Fruit fly (Drosophila melanogaster) whole organism, embryonic: ENCODE measurements around the gene CG33203.

Experiments
- B-H2 ChIP-seq: fragments of 200-800 bp; sonication (Bioruptor generic); optimal IDR thresholded peaks from 2 replicates; lab custom pipeline; 2018; ENCODE audit warnings: missing biosample characterization, mild to moderate bottlenecking, missing genetic modification characterization
- BEAF-32 ChIP-seq: fragments of 200-800 bp; sonication (Bioruptor generic); optimal IDR thresholded peaks from 3 replicates; lab custom pipeline; 2017; ENCODE audit warnings: missing biosample characterization, missing genetic modification characterization, mild to moderate bottlenecking, moderate library complexity, missing genetic modification reagents
- CG10565 ChIP-seq: fragments of 200-800 bp; sonication (Bioruptor generic); optimal IDR thresholded peaks from 3 replicates; lab custom pipeline; 2016; ENCODE audit warnings: missing biosample characterization, mild to moderate bottlenecking, missing genetic modification characterization
- CG11456 ChIP-seq: fragments of 200-800 bp; sonication (Bioruptor generic); IDR thresholded peaks from 3 replicates; pipeline ENCODE4 v1.3.6; 2022; ENCODE audit warnings: missing biosample characterization, missing genetic modification characterization
- CG15601 ChIP-seq: fragments of 200-800 bp; sonication (Bioruptor generic); optimal IDR thresholded peaks from 3 replicates; lab custom pipeline; 2019; ENCODE audit warnings: missing biosample characterization, mild to moderate bottlenecking, missing genetic modification characterization, moderate library complexity
- CG16815 ChIP-seq: fragments of 200-800 bp; sonication (Bioruptor generic); optimal IDR thresholded peaks from 3 replicates; lab custom pipeline; 2017; ENCODE audit warnings: missing biosample characterization, mild to moderate bottlenecking, missing genetic modification characterization
- CG30403 ChIP-seq: fragments of 200-800 bp; sonication (Bioruptor generic); optimal IDR thresholded peaks from 3 replicates; lab custom pipeline; 2016; ENCODE audit warnings: missing biosample characterization, missing genetic modification characterization
- CG4360 ChIP-seq: fragments of 200-800 bp; sonication (Bioruptor generic); IDR thresholded peaks from 2 replicates; pipeline ENCODE4 v1.3.6; 2022; ENCODE audit warnings: missing biosample characterization, missing genetic modification characterization
- CG6654 ChIP-seq: fragments of 200-800 bp; sonication (Bioruptor generic); optimal IDR thresholded peaks from 2 replicates; lab custom pipeline; 2017; ENCODE audit warnings: missing biosample characterization, mild to moderate bottlenecking, missing genetic modification characterization
- CG7839 ChIP-seq: fragments of 200-800 bp; sonication (Bioruptor generic); optimal IDR thresholded peaks from 3 replicates; lab custom pipeline; 2018; ENCODE audit warnings: missing biosample characterization, mild to moderate bottlenecking, missing genetic modification characterization, moderate library complexity
- CG8290 ChIP-seq, 3 experiments: fragments of 200-800 bp; sonication (Bioruptor generic); optimal IDR thresholded peaks; 2 replicates each; lab custom pipeline; 2016 to 2019; ENCODE audit warnings: missing biosample characterization in 3 of 3, missing genetic modification characterization in 3 of 3, mild to moderate bottlenecking in 2 of 3, moderate library complexity in 1 of 3
- CHES-1-like ChIP-seq: fragments of 200-800 bp; sonication (Bioruptor generic); optimal IDR thresholded peaks from 2 replicates; lab custom pipeline; 2016; ENCODE audit warnings: missing biosample characterization, missing genetic modification characterization
- D19B ChIP-seq: fragments of 200-800 bp; sonication (Bioruptor generic); optimal IDR thresholded peaks from 2 replicates; lab custom pipeline; 2017; ENCODE audit warnings: missing biosample characterization, mild to moderate bottlenecking, missing genetic modification characterization
- Dip2 ChIP-seq: fragments of 200-800 bp; sonication (Bioruptor generic); IDR thresholded peaks from 2 replicates; pipeline ENCODE4 v1.3.6; 2022; ENCODE audit warnings: missing biosample characterization, missing genetic modification characterization
- Dip3 ChIP-seq: fragments of 200-800 bp; sonication (Bioruptor generic); optimal IDR thresholded peaks from 3 replicates; lab custom pipeline; 2016; ENCODE audit warnings: missing biosample characterization, missing genetic modification characterization
- E2f1 ChIP-seq: fragments of 200-800 bp; sonication (Bioruptor generic); IDR thresholded peaks from 2 replicates; pipeline ENCODE4 v1.3.6; 2022; ENCODE audit warnings: missing biosample characterization, missing genetic modification characterization
- Hey ChIP-seq: fragments of 200-800 bp; sonication (Bioruptor generic); optimal IDR thresholded peaks from 3 replicates; lab custom pipeline; 2018; ENCODE audit warnings: missing biosample characterization, mild to moderate bottlenecking, missing genetic modification characterization
- MESR4 ChIP-seq: fragments of 200-800 bp; sonication (Bioruptor generic); optimal IDR thresholded peaks from 2 replicates; lab custom pipeline; 2018; ENCODE audit warnings: missing biosample characterization, mild to moderate bottlenecking, missing genetic modification characterization, moderate library complexity
- Opbp ChIP-seq: fragments of 200-800 bp; sonication (Bioruptor generic); IDR thresholded peaks from 3 replicates; pipeline ENCODE4 v1.3.6; 2022; ENCODE audit warnings: missing biosample characterization, missing genetic modification characterization; ENCODE audit not compliant: partially characterized antibody
- Scr ChIP-seq: fragments of 200-800 bp; sonication (Bioruptor generic); IDR thresholded peaks from 2 replicates; pipeline ENCODE4 v1.3.6; 2022; ENCODE audit warnings: missing biosample characterization, missing genetic modification characterization; ENCODE audit not compliant: partially characterized antibody
- Trl ChIP-seq, 3 experiments: fragments of >200 bp in 2 of 3; fragments of 200-800 bp in 1 of 3; sonication (Bioruptor generic) in 1 of 3; optimal IDR thresholded peaks; 2 replicates in 1 of 3; 3 replicates in 2 of 3; lab custom pipeline; 2016 to 2017; ENCODE audit warnings: missing biosample characterization in 1 of 3, missing genetic modification characterization in 1 of 3
- al ChIP-seq: fragments of 200-800 bp; sonication (Bioruptor generic); IDR thresholded peaks from 2 replicates; pipeline ENCODE4 v1.3.6; 2022; ENCODE audit warnings: missing biosample characterization, missing genetic modification characterization
- ara ChIP-seq: fragments of 200-800 bp; sonication (Bioruptor generic); IDR thresholded peaks from 2 replicates; pipeline ENCODE4 v1.3.6; 2022; ENCODE audit warnings: missing biosample characterization, missing genetic modification characterization
- ash1 ChIP-seq: fragments of 200-800 bp; sonication (Bioruptor generic); optimal IDR thresholded peaks from 2 replicates; lab custom pipeline; 2018; ENCODE audit warnings: missing biosample characterization, mild to moderate bottlenecking, missing genetic modification characterization
- br ChIP-seq: fragments of >200 bp; optimal IDR thresholded peaks from 2 replicates; lab custom pipeline; 2017
- cato ChIP-seq: fragments of 200-800 bp; sonication (Bioruptor generic); optimal IDR thresholded peaks from 2 replicates; lab custom pipeline; 2016; ENCODE audit warnings: missing biosample characterization, missing genetic modification characterization, borderline replicate concordance
- caup ChIP-seq: fragments of 200-800 bp; sonication (Bioruptor generic); optimal IDR thresholded peaks from 3 replicates; lab custom pipeline; 2017; ENCODE audit warnings: missing biosample characterization, mild to moderate bottlenecking, missing genetic modification characterization, moderate library complexity; ENCODE audit not compliant: severe bottlenecking
- dan ChIP-seq: fragments of 200-800 bp; sonication (Bioruptor generic); IDR thresholded peaks from 2 replicates; pipeline ENCODE4 v1.3.6; 2022; ENCODE audit warnings: missing biosample characterization, missing genetic modification characterization
- dmrt99B ChIP-seq: fragments of 200-800 bp; sonication (Bioruptor generic); optimal IDR thresholded peaks from 2 replicates; lab custom pipeline; 2018; ENCODE audit warnings: missing biosample characterization, mild to moderate bottlenecking, missing genetic modification characterization, moderate library complexity
- dpn ChIP-seq, 2 experiments: fragments of 200-800 bp; sonication (Bioruptor generic); optimal IDR thresholded peaks; 3 replicates each; lab custom pipeline; 2016; ENCODE audit warnings: missing biosample characterization in 2 of 2, missing genetic modification characterization in 2 of 2
- eve ChIP-seq, 2 experiments: fragments of >200 bp; optimal IDR thresholded peaks; 2 replicates each; lab custom pipeline; 2017; ENCODE audit warnings: missing biosample characterization in 2 of 2, missing genetic modification characterization in 2 of 2
- exex ChIP-seq: fragments of 200-800 bp; sonication (Bioruptor generic); optimal IDR thresholded peaks from 4 replicates; lab custom pipeline; 2018; ENCODE audit warnings: missing biosample characterization, mild to moderate bottlenecking, missing genetic modification characterization, moderate library complexity
- gfzf ChIP-seq: fragments of 200-800 bp; sonication (Bioruptor generic); optimal IDR thresholded peaks from 2 replicates; lab custom pipeline; 2016; ENCODE audit warnings: missing biosample characterization, mild to moderate bottlenecking, missing genetic modification characterization, moderate library complexity
- her ChIP-seq: fragments of 200-800 bp; sonication (Bioruptor generic); optimal IDR thresholded peaks from 2 replicates; lab custom pipeline; 2016; ENCODE audit warnings: missing biosample characterization, missing genetic modification characterization
- lola ChIP-seq, 3 experiments: fragments of >200 bp in 2 of 3; fragments of 200-800 bp in 1 of 3; sonication (Bioruptor generic) in 1 of 3; optimal IDR thresholded peaks; 2 replicates each; lab custom pipeline; 2017 to 2019; ENCODE audit warnings: missing biosample characterization in 3 of 3, missing genetic modification characterization in 3 of 3, mild to moderate bottlenecking in 1 of 3, moderate library complexity in 1 of 3
- nom ChIP-seq: fragments of 200-800 bp; sonication (Bioruptor generic); optimal IDR thresholded peaks from 2 replicates; lab custom pipeline; 2017; ENCODE audit warnings: missing biosample characterization, missing genetic modification characterization, mild to moderate bottlenecking, moderate library complexity, missing genetic modification reagents
- odd ChIP-seq: fragments of 200-800 bp; sonication (Bioruptor generic); optimal IDR thresholded peaks from 2 replicates; lab custom pipeline; 2017; ENCODE audit warnings: missing biosample characterization, mild to moderate bottlenecking, missing genetic modification characterization
- otp ChIP-seq: fragments of 200-800 bp; sonication (Bioruptor generic); IDR thresholded peaks from 3 replicates; pipeline ENCODE4, ENCODE4 v1.3.6; 2022; ENCODE audit warnings: missing biosample characterization, missing genetic modification characterization
- pnt ChIP-seq: fragments of 200-800 bp; sonication (Bioruptor generic); optimal IDR thresholded peaks from 3 replicates; lab custom pipeline; 2016; ENCODE audit warnings: missing biosample characterization, missing genetic modification characterization
- pum ChIP-seq: fragments of 200-800 bp; sonication (Bioruptor generic); optimal IDR thresholded peaks from 2 replicates; lab custom pipeline; 2016; ENCODE audit warnings: missing biosample characterization, missing genetic modification characterization
- repo ChIP-seq: fragments of 200-800 bp; sonication (Bioruptor generic); optimal IDR thresholded peaks from 2 replicates; lab custom pipeline; 2016; ENCODE audit warnings: missing biosample characterization, missing genetic modification characterization
- rib ChIP-seq: fragments of 200-800 bp; sonication (Bioruptor generic); IDR thresholded peaks from 2 replicates; pipeline ENCODE4 v1.3.6; 2022; ENCODE audit warnings: missing biosample characterization, missing genetic modification characterization
- run ChIP-seq: fragments of 200-800 bp; sonication (Bioruptor generic); optimal IDR thresholded peaks from 3 replicates; lab custom pipeline; 2018; ENCODE audit warnings: missing biosample characterization, mild to moderate bottlenecking, missing genetic modification characterization
- stwl ChIP-seq: fragments of 200-800 bp; sonication (Bioruptor generic); optimal IDR thresholded peaks from 3 replicates; lab custom pipeline; 2018; ENCODE audit warnings: missing biosample characterization, mild to moderate bottlenecking, missing genetic modification characterization, moderate library complexity
- tna ChIP-seq: fragments of 200-800 bp; sonication (Bioruptor generic); IDR thresholded peaks from 2 replicates; pipeline ENCODE4 v1.3.6; 2022; ENCODE audit warnings: missing biosample characterization, missing genetic modification characterization; ENCODE audit not compliant: partially characterized antibody
- unc-4 ChIP-seq: fragments of 200-800 bp; sonication (Bioruptor generic); IDR thresholded peaks from 2 replicates; pipeline ENCODE4 v1.3.6; 2022; ENCODE audit warnings: missing biosample characterization, missing genetic modification characterization; ENCODE audit not compliant: partially characterized antibody
- vfl ChIP-seq: fragments of 200-800 bp; sonication (Bioruptor generic); optimal IDR thresholded peaks from 2 replicates; lab custom pipeline; 2016; ENCODE audit warnings: missing biosample characterization, missing genetic modification characterization
- wdn ChIP-seq: fragments of 200-800 bp; sonication (Bioruptor generic); IDR thresholded peaks from 2 replicates; pipeline ENCODE4 v1.3.6; 2022; ENCODE audit warnings: missing biosample characterization, missing genetic modification characterization
- wor ChIP-seq: fragments of 200-800 bp; sonication (Bioruptor generic); IDR thresholded peaks from 2 replicates; pipeline ENCODE4 v1.3.6; 2022; ENCODE audit warnings: missing biosample characterization, missing genetic modification characterization

The CG33203 gene

dm6 chr3R:28891513-28892097 lies 4.1 kb upstream of the CG33203 start (continued):
- no peak for TF ChIP-seq BEAF-32 (GFP tag; lab: Kevin White, UChicago)
- no peak for TF ChIP-seq Trl (optimal IDR thresholded peaks at IDR 0.05; lab: Kevin White, UChicago)
- TF ChIP-seq Trl (GFP tag; optimal IDR thresholded peaks at IDR 0.05; lab: Kevin White, UChicago): no peak
- TF ChIP-seq Opbp (GFP tag; lab: Robert Waterston, UW): no peak
- no peak for TF ChIP-seq gfzf (GFP tag; lab: Kevin White, UChicago)
- no peak for TF ChIP-seq run (tag; lab: Kevin White, UChicago)
- no peak for TF ChIP-seq vfl (GFP tag; lab: Kevin White, UChicago)
- TF ChIP-seq D19B (GFP tag; lab: Kevin White, UChicago): no peak
- TF ChIP-seq Scr (GFP tag; lab: Robert Waterston, UW): no peak
- TF ChIP-seq pnt: no peak
- TF ChIP-seq MESR4 (GFP tag; lab: Kevin White, UChicago): no peak
- TF ChIP-seq al (GFP tag; lab: Robert Waterston, UW): no peak
- TF ChIP-seq caup: no peak
- TF ChIP-seq stwl (tag; lab: Kevin White, UChicago): no peak
- no peak for TF ChIP-seq CG4360
- TF ChIP-seq CG11456 (GFP tag; lab: Robert Waterston, UW): no peak
- no peak for TF ChIP-seq Hey (tag; lab: Kevin White, UChicago)
- no peak for TF ChIP-seq wdn (GFP tag; lab: Robert Waterston, UW)
- TF ChIP-seq E2f1: no peak
- no peak for TF ChIP-seq CHES-1-like (GFP tag; lab: Kevin White, UChicago)
- peak in 1 of 2 experiments; percentile 11 for TF ChIP-seq dpn (GFP tag; optimal IDR thresholded peaks at IDR 0.05; lab: Kevin White, UChicago)
- TF ChIP-seq otp: no peak
- TF ChIP-seq odd (GFP tag; lab: Kevin White, UChicago): peak; percentile 10
- no peak for TF ChIP-seq rib (GFP tag; lab: Robert Waterston, UW)
- no peak for TF ChIP-seq ash1 (GFP tag; lab: Kevin White, UChicago)
- TF ChIP-seq her: peak; percentile 2
- no peak for TF ChIP-seq CG6654 (GFP tag; lab: Kevin White, UChicago)
- TF ChIP-seq dmrt99B: no peak
- TF ChIP-seq pum (GFP tag; lab: Kevin White, UChicago): no peak
- no peak for TF ChIP-seq eve (GFP tag; optimal IDR thresholded peaks at IDR 0.05; lab: Kevin White, UChicago)
- TF ChIP-seq wor (GFP tag; lab: Robert Waterston, UW): no peak
- no peak for TF ChIP-seq CG16815 (GFP tag; lab: Kevin White, UChicago)
- no peak for TF ChIP-seq cato (GFP tag; lab: Kevin White, UChicago)
- no peak for TF ChIP-seq Dip2 (GFP tag; lab: Robert Waterston, UW)
- TF ChIP-seq CG30403 (GFP tag; lab: Kevin White, UChicago): no peak
- TF ChIP-seq unc-4: 0 out of 2 replicates have a peak, but pooled peaks have one; percentile 24
- TF ChIP-seq tna (GFP tag; lab: Robert Waterston, UW): no peak
- TF ChIP-seq dan (GFP tag; lab: Robert Waterston, UW): no peak
- TF ChIP-seq exex: no peak
- TF ChIP-seq br: no peak
- TF ChIP-seq Dip3 (GFP tag; lab: Kevin White, UChicago): no peak
- no peak for TF ChIP-seq repo (GFP tag; lab: Kevin White, UChicago)
- TF ChIP-seq CG10565 (GFP tag; lab: Kevin White, UChicago): no peak
- TF ChIP-seq CG7839: peak; percentile 9
- no peak for TF ChIP-seq lola (GFP tag; optimal IDR thresholded peaks at IDR 0.05; lab: Kevin White, UChicago)
- no peak for TF ChIP-seq B-H2 (GFP tag; lab: Kevin White, UChicago)
- TF ChIP-seq nom: peak; percentile 45
- no peak for TF ChIP-seq CG8290 (GFP tag; optimal IDR thresholded peaks at IDR 0.05; lab: Kevin White, UChicago)
- peak in 1 of 2 experiments; percentile 28 for TF ChIP-seq CG8290 (tag; optimal IDR thresholded peaks at IDR 0.05; lab: Kevin White, UChicago)
- TF ChIP-seq ara (GFP tag; lab: Robert Waterston, UW): no peak
- TF ChIP-seq CG15601 (tag; lab: Kevin White, UChicago): no peak
